Worm (Caenorhabditis elegans): ENCODE measurements around the gene gpa-13.

The gpa-13 gene

ce11 chrV:12736166-12736753 lies 18.5 kb downstream of the gpa-13 start, which contains the start of gene cky-1:
TSS of gene cky-1 (plus strand) at chrV:12736703.
- TF ChIP-seq ztf-29 (GFP tag; IDR thresholded peaks at IDR 0.05) (no peak), ztf-23 (GFP tag; IDR thresholded peaks at IDR 0.05) (no peak), T22C8.4 (GFP tag; IDR thresholded peaks at IDR 0.05) (no peak), med-1 (GFP tag; optimal IDR thresholded peaks at IDR 0.05; ENCODE audit: insufficient read depth) (no peak), flt-1 (GFP tag; IDR thresholded peaks at IDR 0.05) (no peak), tab-1 (GFP tag; IDR thresholded peaks at IDR 0.05) (no peak), ref-1 (GFP tag; conservative IDR thresholded peaks at IDR 0.05) (no peak), cog-1 (tag; optimal IDR thresholded peaks at IDR 0.05) (no peak), klf-2 (GFP tag; conservative IDR thresholded peaks at IDR 0.05) (no peak)

ce11 chrV:12733465-12734248 lies 21.1 kb downstream of the gpa-13 start, which contains the start of the genes dhs-21 and xbx-9:
TSS of gene dhs-21 (minus strand) at chrV:12733645.
TSS of gene xbx-9 (plus strand) at chrV:12734198.
- TF ChIP-seq klf-2 (GFP tag; conservative IDR thresholded peaks at IDR 0.05): no peak
- no peak for TF ChIP-seq flt-1 (GFP tag; IDR thresholded peaks at IDR 0.05)
- no peak for TF ChIP-seq ztf-23 (GFP tag; IDR thresholded peaks at IDR 0.05)
- TF ChIP-seq med-1 (GFP tag; optimal IDR thresholded peaks at IDR 0.05; ENCODE audit: insufficient read depth): no peak
- no peak for TF ChIP-seq ref-1 (GFP tag; conservative IDR thresholded peaks at IDR 0.05)
- no peak for TF ChIP-seq cog-1 (tag; optimal IDR thresholded peaks at IDR 0.05)
- TF ChIP-seq ztf-29 (GFP tag; IDR thresholded peaks at IDR 0.05): no peak
- no peak for TF ChIP-seq T22C8.4 (GFP tag; IDR thresholded peaks at IDR 0.05)
- no peak for TF ChIP-seq tab-1 (GFP tag; IDR thresholded peaks at IDR 0.05)

ce11 chrV:12732734-12733133 lies 22.0 kb downstream of the gpa-13 start:
- TF ChIP-seq med-1 (GFP tag; optimal IDR thresholded peaks at IDR 0.05; ENCODE audit: insufficient read depth): no peak
- no peak for TF ChIP-seq cog-1 (tag; optimal IDR thresholded peaks at IDR 0.05)
- no peak for TF ChIP-seq ztf-23 (GFP tag; IDR thresholded peaks at IDR 0.05)
- no peak for TF ChIP-seq klf-2 (GFP tag; conservative IDR thresholded peaks at IDR 0.05)
- no peak for TF ChIP-seq ref-1 (GFP tag; conservative IDR thresholded peaks at IDR 0.05)

- TF ChIP-seq ztf-23 (GFP tag; IDR thresholded peaks at IDR 0.05): no peak
- no peak for TF ChIP-seq T22C8.4 (GFP tag; IDR thresholded peaks at IDR 0.05)
- no peak for TF ChIP-seq ztf-29 (GFP tag; IDR thresholded peaks at IDR 0.05)
- TF ChIP-seq flt-1 (GFP tag; IDR thresholded peaks at IDR 0.05): no peak
- TF ChIP-seq klf-2 (GFP tag; conservative IDR thresholded peaks at IDR 0.05): no peak
- TF ChIP-seq ref-1 (GFP tag; conservative IDR thresholded peaks at IDR 0.05): no peak
- no peak for TF ChIP-seq cog-1 (tag; optimal IDR thresholded peaks at IDR 0.05)
- TF ChIP-seq tab-1 (GFP tag; IDR thresholded peaks at IDR 0.05): no peak
- TF ChIP-seq med-1 (GFP tag; optimal IDR thresholded peaks at IDR 0.05; ENCODE audit: insufficient read depth): no peak
These were observed 25.5 kb downstream of the gpa-13 start, which contains the start of gene R11D1.10 for ce11 chrV:12729220-12729619. TSS of gene R11D1.10 (plus strand) at chrV:12729520.

ce11 chrV:12728062-12728665 lies 26.6 kb downstream of the gpa-13 start, which contains the start of the genes rpl-28 and mrpl-49:
TSS of gene rpl-28 (minus strand) at chrV:12728112.
TSS of gene mrpl-49 (plus strand) at chrV:12728631.
- TF ChIP-seq ztf-23 (GFP tag; IDR thresholded peaks at IDR 0.05) (peak; percentile 67), cog-1 (tag; optimal IDR thresholded peaks at IDR 0.05) (peak; percentile 60), tab-1 (GFP tag; IDR thresholded peaks at IDR 0.05) (no peak)

- TF ChIP-seq klf-2 (GFP tag; conservative IDR thresholded peaks at IDR 0.05) (no peak), ref-1 (GFP tag; conservative IDR thresholded peaks at IDR 0.05) (no peak), T22C8.4 (GFP tag; IDR thresholded peaks at IDR 0.05) (no peak), med-1 (GFP tag; optimal IDR thresholded peaks at IDR 0.05; ENCODE audit: insufficient read depth) (no peak), flt-1 (GFP tag; IDR thresholded peaks at IDR 0.05) (no peak), tab-1 (GFP tag; IDR thresholded peaks at IDR 0.05) (no peak), ztf-23 (GFP tag; IDR thresholded peaks at IDR 0.05) (no peak), cog-1 (tag; optimal IDR thresholded peaks at IDR 0.05) (no peak), ztf-29 (GFP tag; IDR thresholded peaks at IDR 0.05) (no peak)
These were observed 27.6 kb downstream of the gpa-13 start, which contains the start of gene R11D1.13 for ce11 chrV:12727104-12727637. TSS of gene R11D1.13 (plus strand) at chrV:12727154.

ce11 chrV:12725893-12726292 lies 28.8 kb downstream of the gpa-13 start, which contains the start of gene R11D1.12:
TSS of gene R11D1.12 (minus strand) at chrV:12725993.
- TF ChIP-seq ref-1 (GFP tag; conservative IDR thresholded peaks at IDR 0.05): no peak
- TF ChIP-seq tab-1 (GFP tag; IDR thresholded peaks at IDR 0.05): no peak
- TF ChIP-seq klf-2 (GFP tag; conservative IDR thresholded peaks at IDR 0.05): no peak
- TF ChIP-seq ztf-29 (GFP tag; IDR thresholded peaks at IDR 0.05): no peak
- TF ChIP-seq ztf-23 (GFP tag; IDR thresholded peaks at IDR 0.05): no peak
- no peak for TF ChIP-seq cog-1 (tag; optimal IDR thresholded peaks at IDR 0.05)
- TF ChIP-seq med-1 (GFP tag; optimal IDR thresholded peaks at IDR 0.05; ENCODE audit: insufficient read depth): no peak
- no peak for TF ChIP-seq T22C8.4 (GFP tag; IDR thresholded peaks at IDR 0.05)
- no peak for TF ChIP-seq flt-1 (GFP tag; IDR thresholded peaks at IDR 0.05)

ce11 chrV:12719713-12720112 lies 35.0 kb downstream of the gpa-13 start, which contains the start of gene R11D1.7:
TSS of gene R11D1.7 (plus strand) at chrV:12720013.
- TF ChIP-seq klf-2 (GFP tag; conservative IDR thresholded peaks at IDR 0.05) (no peak), tab-1 (GFP tag; IDR thresholded peaks at IDR 0.05) (no peak)

- TF ChIP-seq ztf-23 (GFP tag; IDR thresholded peaks at IDR 0.05) (no peak), ref-1 (GFP tag; conservative IDR thresholded peaks at IDR 0.05) (no peak), ztf-29 (GFP tag; IDR thresholded peaks at IDR 0.05) (no peak), cog-1 (tag; optimal IDR thresholded peaks at IDR 0.05) (no peak)
These were observed 36.1 kb downstream of the gpa-13 start, which contains the start of gene str-181 for ce11 chrV:12718622-12719021. TSS of gene str-181 (minus strand) at chrV:12718722.

Measured in whole organism, midembryonic.